Fruit fly (Drosophila melanogaster) whole organism, embryonic: ENCODE measurements around the gene Dnai2.

ENCODE experiments used
- Bdp1 ChIP-seq: fragments of 200-800 bp; sonication (Bioruptor generic); optimal IDR thresholded peaks from 3 replicates; lab custom pipeline; 2016; ENCODE audit warnings: missing biosample characterization, missing genetic modification characterization
- Bgb ChIP-seq: fragments of 200-800 bp; sonication (Bioruptor generic); IDR thresholded peaks from 2 replicates; pipeline ENCODE4 v1.3.6; 2022; ENCODE audit warnings: missing biosample characterization, missing genetic modification characterization; ENCODE audit not compliant: partially characterized antibody
- BtbVII ChIP-seq: fragments of 200-800 bp; sonication (Bioruptor generic); optimal IDR thresholded peaks from 3 replicates; lab custom pipeline; 2017; ENCODE audit warnings: missing biosample characterization, mild to moderate bottlenecking, missing genetic modification characterization
- CG10462 ChIP-seq: fragments of 200-800 bp; sonication (Bioruptor generic); optimal IDR thresholded peaks from 2 replicates; lab custom pipeline; 2016; ENCODE audit warnings: missing biosample characterization, missing genetic modification characterization
- CG10543 ChIP-seq: fragments of 200-800 bp; sonication (Bioruptor generic); optimal IDR thresholded peaks from 3 replicates; lab custom pipeline; 2017; ENCODE audit warnings: missing biosample characterization, mild to moderate bottlenecking, missing genetic modification characterization, moderate library complexity
- CG10959 ChIP-seq: fragments of 200-800 bp; sonication (Bioruptor generic); IDR thresholded peaks from 2 replicates; pipeline ENCODE4 v1.3.6; 2022; ENCODE audit warnings: missing biosample characterization, missing genetic modification characterization
- CG11398 ChIP-seq: fragments of 200-800 bp; sonication (Bioruptor generic); optimal IDR thresholded peaks from 2 replicates; lab custom pipeline; 2016; ENCODE audit warnings: missing biosample characterization, missing genetic modification characterization
- CG11723 ChIP-seq: fragments of 200-800 bp; sonication (Bioruptor generic); optimal IDR thresholded peaks from 2 replicates; lab custom pipeline; 2017; ENCODE audit warnings: missing biosample characterization, mild to moderate bottlenecking, missing genetic modification characterization
- CG12659 ChIP-seq: fragments of 200-800 bp; sonication (Bioruptor generic); optimal IDR thresholded peaks from 3 replicates; lab custom pipeline; 2017; ENCODE audit warnings: mild to moderate bottlenecking, missing biosample characterization, missing genetic modification reagents, missing genetic modification characterization
- CG12769 ChIP-seq: fragments of 200-800 bp; sonication (Bioruptor generic); optimal IDR thresholded peaks from 2 replicates; lab custom pipeline; 2019; ENCODE audit warnings: missing biosample characterization, mild to moderate bottlenecking, missing genetic modification characterization, moderate library complexity
- CG13123 ChIP-seq: fragments of 200-800 bp; sonication (Bioruptor generic); optimal IDR thresholded peaks from 2 replicates; lab custom pipeline; 2016; ENCODE audit warnings: missing biosample characterization, missing genetic modification characterization
- CG17186 ChIP-seq: fragments of 200-800 bp; sonication (Bioruptor generic); optimal IDR thresholded peaks from 3 replicates; lab custom pipeline; 2017; ENCODE audit warnings: missing biosample characterization, missing genetic modification reagents, missing genetic modification characterization
- CG2202 ChIP-seq: fragments of 200-800 bp; sonication (Bioruptor generic); optimal IDR thresholded peaks from 2 replicates; lab custom pipeline; 2018; ENCODE audit warnings: missing biosample characterization, mild to moderate bottlenecking, missing genetic modification characterization
- CG2712 ChIP-seq: fragments of 200-800 bp; optimal IDR thresholded peaks from 3 replicates; lab custom pipeline; 2019; ENCODE audit warnings: missing biosample characterization, mild to moderate bottlenecking, missing genetic modification characterization, moderate library complexity
- CG3163 ChIP-seq: fragments of 200-800 bp; sonication (Bioruptor generic); optimal IDR thresholded peaks from 3 replicates; lab custom pipeline; 2016; ENCODE audit warnings: missing biosample characterization, missing genetic modification characterization
- CG7745 ChIP-seq: fragments of 200-800 bp; sonication (Bioruptor generic); optimal IDR thresholded peaks from 2 replicates; lab custom pipeline; 2018; ENCODE audit warnings: missing biosample characterization, mild to moderate bottlenecking, missing genetic modification characterization, moderate library complexity
- CG7839 ChIP-seq: fragments of 200-800 bp; sonication (Bioruptor generic); optimal IDR thresholded peaks from 3 replicates; lab custom pipeline; 2018; ENCODE audit warnings: missing biosample characterization, mild to moderate bottlenecking, missing genetic modification characterization, moderate library complexity
- CG8089 ChIP-seq: fragments of 200-800 bp; sonication (Bioruptor generic); optimal IDR thresholded peaks from 3 replicates; lab custom pipeline; 2016; ENCODE audit warnings: missing biosample characterization, missing genetic modification characterization
- CG8281 ChIP-seq: fragments of 200-800 bp; sonication (Bioruptor generic); optimal IDR thresholded peaks from 2 replicates; lab custom pipeline; 2018; ENCODE audit warnings: missing biosample characterization, mild to moderate bottlenecking, missing genetic modification characterization, moderate library complexity
- CG9727 ChIP-seq: fragments of 200-800 bp; sonication (Bioruptor generic); optimal IDR thresholded peaks from 3 replicates; lab custom pipeline; 2017; ENCODE audit warnings: missing biosample characterization, mild to moderate bottlenecking, missing genetic modification characterization
- CG9797 ChIP-seq: fragments of 200-800 bp; sonication (Bioruptor generic); optimal IDR thresholded peaks from 3 replicates; lab custom pipeline; 2018; ENCODE audit warnings: missing biosample characterization, mild to moderate bottlenecking, missing genetic modification characterization
- Camta ChIP-seq: fragments of 200-800 bp; sonication (Bioruptor generic); optimal IDR thresholded peaks from 2 replicates; lab custom pipeline; 2016; ENCODE audit warnings: missing biosample characterization, missing genetic modification characterization
- D ChIP-seq, 2 experiments: fragments of 200-800 bp in 1 of 2; fragments of >200 bp in 1 of 2; sonication (Bioruptor generic) in 1 of 2; optimal IDR thresholded peaks; 2 replicates in 1 of 2; 3 replicates in 1 of 2; lab custom pipeline; 2017; ENCODE audit warnings: mild to moderate bottlenecking in 1 of 2, missing biosample characterization in 1 of 2, missing genetic modification characterization in 1 of 2, missing genetic modification reagents in 1 of 2
- D19A ChIP-seq: fragments of 200-800 bp; optimal IDR thresholded peaks from 3 replicates; lab custom pipeline; 2019; ENCODE audit warnings: missing biosample characterization, mild to moderate bottlenecking, missing genetic modification characterization, moderate library complexity
- Elba2 ChIP-seq: fragments of 200-800 bp; sonication (Bioruptor generic); optimal IDR thresholded peaks from 3 replicates; lab custom pipeline; 2016; ENCODE audit warnings: missing biosample characterization, missing genetic modification characterization
- Ets97D ChIP-seq: fragments of 200-800 bp; sonication (Bioruptor generic); optimal IDR thresholded peaks from 3 replicates; lab custom pipeline; 2016; ENCODE audit warnings: missing biosample characterization, missing genetic modification characterization
- HLH4C ChIP-seq: fragments of 200-800 bp; sonication (Bioruptor generic); IDR thresholded peaks from 3 replicates; pipeline ENCODE4 v1.3.6; 2022; ENCODE audit warnings: missing biosample characterization, missing genetic modification characterization; ENCODE audit not compliant: partially characterized antibody
- Hmr ChIP-seq: fragments of 200-800 bp; sonication (Bioruptor generic); optimal IDR thresholded peaks from 3 replicates; lab custom pipeline; 2017; ENCODE audit warnings: mild to moderate bottlenecking, missing biosample characterization, missing genetic modification reagents, missing genetic modification characterization
- Hr78 ChIP-seq, 2 experiments: fragments of 200-800 bp in 1 of 2; fragments of >200 bp in 1 of 2; sonication (Bioruptor generic) in 1 of 2; optimal IDR thresholded peaks; 2 replicates each; lab custom pipeline; 2017 to 2019; ENCODE audit warnings: missing biosample characterization in 2 of 2, missing genetic modification characterization in 2 of 2, mild to moderate bottlenecking in 1 of 2, moderate library complexity in 1 of 2
- Hsf ChIP-seq: fragments of 200-800 bp; sonication (Bioruptor generic); optimal IDR thresholded peaks from 3 replicates; lab custom pipeline; 2016; ENCODE audit warnings: missing biosample characterization, missing genetic modification characterization
- Rfx ChIP-seq: fragments of 200-800 bp; sonication (Bioruptor generic); IDR thresholded peaks from 2 replicates; pipeline ENCODE4 v1.3.6; 2022; ENCODE audit warnings: missing biosample characterization, missing genetic modification characterization
- Trl ChIP-seq, 3 experiments: fragments of >200 bp in 2 of 3; fragments of 200-800 bp in 1 of 3; sonication (Bioruptor generic) in 1 of 3; optimal IDR thresholded peaks; 2 replicates in 1 of 3; 3 replicates in 2 of 3; lab custom pipeline; 2016 to 2017; ENCODE audit warnings: missing biosample characterization in 1 of 3, missing genetic modification characterization in 1 of 3
- Xbp1 ChIP-seq: fragments of 200-800 bp; sonication (Bioruptor generic); optimal IDR thresholded peaks from 3 replicates; lab custom pipeline; 2016; ENCODE audit warnings: missing biosample characterization, mild to moderate bottlenecking, missing genetic modification characterization
- ase ChIP-seq: fragments of 200-800 bp; sonication (Bioruptor generic); IDR thresholded peaks from 3 replicates; pipeline ENCODE4 v1.3.6; 2022; ENCODE audit warnings: missing biosample characterization, missing genetic modification characterization
- bsh ChIP-seq, 2 experiments: fragments of 200-800 bp; sonication (Bioruptor generic); optimal IDR thresholded peaks; 2 replicates each; lab custom pipeline; 2017 to 2018; ENCODE audit warnings: mild to moderate bottlenecking in 2 of 2, missing biosample characterization in 2 of 2, missing genetic modification characterization in 2 of 2, moderate library complexity in 1 of 2
- cad ChIP-seq: fragments of >200 bp; optimal IDR thresholded peaks from 2 replicates; lab custom pipeline; 2017; ENCODE audit warnings: missing biosample characterization, missing genetic modification characterization
- corto ChIP-seq: fragments of 200-800 bp; sonication (Bioruptor generic); optimal IDR thresholded peaks from 2 replicates; lab custom pipeline; 2016; ENCODE audit warnings: missing biosample characterization, mild to moderate bottlenecking, missing genetic modification characterization, moderate library complexity
- dati ChIP-seq: fragments of 200-800 bp; sonication (Bioruptor generic); IDR thresholded peaks from 2 replicates; pipeline ENCODE4 v1.3.6; 2022; ENCODE audit warnings: missing biosample characterization, missing genetic modification characterization
- exex ChIP-seq: fragments of 200-800 bp; sonication (Bioruptor generic); optimal IDR thresholded peaks from 4 replicates; lab custom pipeline; 2018; ENCODE audit warnings: missing biosample characterization, mild to moderate bottlenecking, missing genetic modification characterization, moderate library complexity
- fd3F ChIP-seq: fragments of 200-800 bp; sonication (Bioruptor generic); optimal IDR thresholded peaks from 2 replicates; lab custom pipeline; 2018; ENCODE audit warnings: missing biosample characterization, mild to moderate bottlenecking, missing genetic modification characterization, moderate library complexity
- gfzf ChIP-seq: fragments of 200-800 bp; sonication (Bioruptor generic); optimal IDR thresholded peaks from 2 replicates; lab custom pipeline; 2016; ENCODE audit warnings: missing biosample characterization, mild to moderate bottlenecking, missing genetic modification characterization, moderate library complexity
- ken ChIP-seq: fragments of 200-800 bp; sonication (Bioruptor generic); IDR thresholded peaks from 3 replicates; pipeline ENCODE4 v1.3.6; 2022; ENCODE audit warnings: missing biosample characterization, missing genetic modification characterization
- pnt ChIP-seq: fragments of 200-800 bp; sonication (Bioruptor generic); optimal IDR thresholded peaks from 3 replicates; lab custom pipeline; 2016; ENCODE audit warnings: missing biosample characterization, missing genetic modification characterization
- rib ChIP-seq: fragments of 200-800 bp; sonication (Bioruptor generic); IDR thresholded peaks from 2 replicates; pipeline ENCODE4 v1.3.6; 2022; ENCODE audit warnings: missing biosample characterization, missing genetic modification characterization
- sens ChIP-seq: fragments of 200-800 bp; sonication (Bioruptor generic); peaks from one replicate; lab custom pipeline; 2016; ENCODE audit warnings: missing biosample characterization, missing genetic modification characterization
- slp2 ChIP-seq: fragments of 200-800 bp; sonication (Bioruptor generic); optimal IDR thresholded peaks from 2 replicates; lab custom pipeline; 2016; ENCODE audit warnings: missing biosample characterization, missing genetic modification characterization
- ssp ChIP-seq: fragments of 200-800 bp; sonication (Bioruptor generic); IDR thresholded peaks from 2 replicates; pipeline ENCODE4 v1.3.6; 2022; ENCODE audit warnings: missing biosample characterization, missing genetic modification characterization
- toy ChIP-seq: fragments of 200-800 bp; sonication (Bioruptor generic); IDR thresholded peaks from 2 replicates; pipeline ENCODE4 v1.3.6; 2022; ENCODE audit warnings: missing biosample characterization, missing genetic modification characterization
- trem ChIP-seq: fragments of 200-800 bp; optimal IDR thresholded peaks from 3 replicates; lab custom pipeline; 2019; ENCODE audit warnings: missing biosample characterization, mild to moderate bottlenecking, missing genetic modification characterization, moderate library complexity
- wor ChIP-seq: fragments of 200-800 bp; sonication (Bioruptor generic); IDR thresholded peaks from 2 replicates; pipeline ENCODE4 v1.3.6; 2022; ENCODE audit warnings: missing biosample characterization, missing genetic modification characterization

The Dnai2 gene

dm6 chr3L:11680298-11680697 lies 18.8 kb downstream of the Dnai2 start, which contains the start of gene CG32085 (continued):
- TF ChIP-seq Hr78 (GFP tag; optimal IDR thresholded peaks at IDR 0.05; lab: Kevin White, UChicago) (no peak), CG11398 (GFP tag; lab: Kevin White, UChicago) (peak; percentile 4), exex (peak; percentile 6), trem (no peak), toy (GFP tag; lab: Robert Waterston, UW) (peak; percentile 55; the same call in 1 of the 2 replicates), sens (GFP tag; lab: Kevin White, UChicago) (peak; percentile 83), wor (no peak), ken (GFP tag; lab: Robert Waterston, UW) (peak; percentile 48; the same call in 1 of the 3 replicates), CG9797 (GFP tag; lab: Kevin White, UChicago) (no peak), cad (no peak), D (optimal IDR thresholded peaks at IDR 0.05; lab: Kevin White, UChicago) (no peak), D (GFP tag; optimal IDR thresholded peaks at IDR 0.05; lab: Kevin White, UChicago) (no peak), Trl (optimal IDR thresholded peaks at IDR 0.05; lab: Kevin White, UChicago) (peak; percentile 60 to 61), Trl (GFP tag; optimal IDR thresholded peaks at IDR 0.05; lab: Kevin White, UChicago) (peak; percentile 88), BtbVII (GFP tag; lab: Kevin White, UChicago) (peak; percentile 36), Hmr (GFP tag; lab: Kevin White, UChicago) (peak; percentile 80), CG8089 (no peak), dati (GFP tag; lab: Robert Waterston, UW) (no peak), bsh (GFP tag; optimal IDR thresholded peaks at IDR 0.05; lab: Kevin White, UChicago) (no peak), HLH4C (GFP tag; lab: Robert Waterston, UW) (no peak), rib (GFP tag; lab: Robert Waterston, UW) (peak; percentile 51; the same call in 1 of the 2 replicates), corto (GFP tag; lab: Kevin White, UChicago) (no peak), CG7839 (tag; lab: Kevin White, UChicago) (peak; percentile 60), CG10462 (no peak), CG12659 (peak; percentile 38), Ets97D (GFP tag; lab: Kevin White, UChicago) (peak; percentile 17), CG10543 (GFP tag; lab: Kevin White, UChicago) (peak; percentile 60), slp2 (GFP tag; lab: Kevin White, UChicago) (peak; percentile 1), CG2712 (tag; lab: Kevin White, UChicago) (peak; percentile 34), Bgb (GFP tag; lab: Robert Waterston, UW) (no peak), CG9727 (GFP tag; lab: Kevin White, UChicago) (no peak), fd3F (no peak), Rfx (GFP tag; lab: Robert Waterston, UW) (peak; percentile 93), Hsf (GFP tag; lab: Kevin White, UChicago) (peak; percentile 46), CG17186 (GFP tag; lab: Kevin White, UChicago) (no peak), Bdp1 (no peak), CG11723 (GFP tag; lab: Kevin White, UChicago) (peak; percentile 30), pnt (GFP tag; lab: Kevin White, UChicago) (peak; percentile 40), CG7745 (no peak), gfzf (GFP tag; lab: Kevin White, UChicago) (no peak), CG10959 (no peak), Camta (GFP tag; lab: Kevin White, UChicago) (peak; percentile 0), Xbp1 (GFP tag; lab: Kevin White, UChicago) (peak; percentile 61), ssp (GFP tag; lab: Robert Waterston, UW) (no peak), CG12769 (tag; lab: Kevin White, UChicago) (peak; percentile 83), D19A (tag; lab: Kevin White, UChicago) (peak; percentile 19), CG8281 (tag; lab: Kevin White, UChicago) (no peak), ase (GFP tag; lab: Robert Waterston, UW) (peak; percentile 38; the same call in 1 of the 3 replicates), Elba2 (GFP tag; lab: Kevin White, UChicago) (no peak), CG13123 (no peak), CG2202 (tag; lab: Kevin White, UChicago) (no peak), CG3163 (peak; percentile 17)
